Worm (Caenorhabditis elegans) whole organism, early embryonic: Measurements from ENCODE around the gene sru-30.

Source experiments
- B0310.2 ChIP-seq: sonication (generic microtip); optimal IDR thresholded peaks from 2 replicates; lab custom pipeline; 2016; ENCODE audit warnings: mild to moderate bottlenecking, missing genetic modification characterization, missing compliant biosample characterization
- F13C5.2 ChIP-seq: sonication (generic microtip); optimal IDR thresholded peaks from 2 replicates; lab custom pipeline; 2017; ENCODE audit warnings: mild to moderate bottlenecking, missing genetic modification characterization, inconsistent platforms, missing compliant biosample characterization
- aly-1 ChIP-seq: sonication (generic microtip); optimal IDR thresholded peaks from 2 replicates; lab custom pipeline; 2016; ENCODE audit warnings: missing genetic modification characterization, missing compliant biosample characterization
- ama-1 ChIP-seq: fragments of 150-350 bp; optimal IDR thresholded peaks from 2 replicates; lab custom pipeline; 2014
- ceh-13 ChIP-seq: fragments of 200-800 bp; sonication (Bioruptor generic); optimal IDR thresholded peaks from 2 replicates; lab custom pipeline; 2018; ENCODE audit warnings: mild to moderate bottlenecking, missing genetic modification characterization, missing compliant biosample characterization
- ceh-36 ChIP-seq: sonication (generic microtip); optimal IDR thresholded peaks from 2 replicates; lab custom pipeline; 2016; ENCODE audit warnings: missing genetic modification characterization, inconsistent platforms, missing compliant biosample characterization
- ets-7 ChIP-seq: sonication (generic microtip); optimal IDR thresholded peaks from 2 replicates; lab custom pipeline; 2016; ENCODE audit warnings: missing genotype, missing genetic modification characterization, missing compliant biosample characterization
- flt-1 ChIP-seq: fragments of 200-800 bp; sonication (Bioruptor generic); IDR thresholded peaks from 2 replicates; pipeline ENCODE4 v1.3.6; 2022; ENCODE audit warnings: missing genetic modification characterization, missing compliant biosample characterization
- hmbx-1 ChIP-seq: sonication (generic microtip); optimal IDR thresholded peaks from 2 replicates; lab custom pipeline; 2016; ENCODE audit warnings: mild to moderate bottlenecking, missing genetic modification characterization, missing compliant biosample characterization
- hmg-4 ChIP-seq: fragments of 200-800 bp; sonication (Bioruptor generic); optimal IDR thresholded peaks from 2 replicates; lab custom pipeline; 2018; ENCODE audit warnings: mild to moderate bottlenecking, missing genetic modification characterization, missing compliant biosample characterization
- hnd-1 ChIP-seq: sonication (generic microtip); optimal IDR thresholded peaks from 2 replicates; lab custom pipeline; 2016; ENCODE audit warnings: missing genetic modification characterization, missing compliant biosample characterization
- pes-1 ChIP-seq: fragments of 200-800 bp; sonication (Bioruptor generic); IDR thresholded peaks from 2 replicates; pipeline ENCODE4 v1.3.6; 2022; ENCODE audit warnings: missing genetic modification reagents, missing genetic modification characterization, missing compliant biosample characterization
- scrt-1 ChIP-seq: fragments of 200-800 bp; sonication (Bioruptor generic); IDR thresholded peaks from 2 replicates; pipeline ENCODE4 v1.3.6; 2022; ENCODE audit warnings: missing genetic modification characterization, missing compliant biosample characterization
- sea-1 ChIP-seq: fragments of 200-800 bp; sonication (Bioruptor generic); conservative IDR thresholded peaks from 2 replicates; pipeline ENCODE4 v1.3.6; 2022; ENCODE audit warnings: missing genetic modification characterization, missing compliant biosample characterization
- tbx-11 ChIP-seq: fragments of 200-800 bp; sonication (Bioruptor generic); IDR thresholded peaks from 2 replicates; pipeline ENCODE4 v1.3.6; 2022; ENCODE audit warnings: missing genetic modification characterization, missing compliant biosample characterization
- tbx-37 ChIP-seq: fragments of 200-800 bp; sonication (Bioruptor generic); conservative IDR thresholded peaks from 2 replicates; pipeline ENCODE4 v1.3.6; 2022; ENCODE audit warnings: missing genetic modification reagents, missing genetic modification characterization, missing compliant biosample characterization
- tra-4 ChIP-seq: sonication (generic microtip); optimal IDR thresholded peaks from 2 replicates; lab custom pipeline; 2017; ENCODE audit warnings: missing genetic modification characterization, missing compliant biosample characterization

sru-30 gene

DNA sequence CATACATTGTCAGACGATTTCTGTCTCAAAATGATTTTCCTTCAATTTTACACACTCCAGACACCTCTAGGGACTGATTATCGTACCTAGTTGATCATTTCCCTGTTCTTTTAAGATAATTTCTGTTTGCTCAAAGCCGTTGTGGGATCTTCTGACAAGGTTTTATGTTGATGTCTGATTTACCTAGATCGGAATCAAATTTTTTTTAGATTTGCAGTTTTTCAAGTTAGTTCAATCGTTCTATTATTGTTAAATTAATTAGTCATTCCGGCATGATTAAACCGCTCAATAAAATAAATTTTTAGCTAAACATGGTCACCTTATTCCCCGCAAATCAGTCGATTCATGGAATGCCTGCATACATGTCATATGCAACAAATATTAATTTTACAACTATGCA lies at the start of gene sru-30:
sru-30 (plus strand) TSS at position 301 of the 400 bp plus-strand sequence.
- TF ChIP-seq flt-1 (GFP tag; lab: Robert Waterston, UW) (no peak), tbx-11 (no peak), tbx-37 (GFP tag; lab: Robert Waterston, UW) (no peak), B0310.2 (tag; lab: Kevin White, UChicago) (no peak), aly-1 (tag; lab: Kevin White, UChicago) (no peak), F13C5.2 (tag; lab: Kevin White, UChicago) (no peak), tra-4 (no peak), hmbx-1 (tag; lab: Kevin White, UChicago) (no peak), ceh-13 (GFP tag; lab: Kevin White, UChicago) (no peak), ets-7 (tag; lab: Kevin White, UChicago) (no peak), pes-1 (no peak), sea-1 (no peak), hnd-1 (no peak), ama-1 (lab: Kevin White, UChicago) (no peak), ceh-36 (tag; lab: Kevin White, UChicago) (no peak), hmg-4 (no peak), scrt-1 (GFP tag; lab: Robert Waterston, UW) (no peak)

DNA sequence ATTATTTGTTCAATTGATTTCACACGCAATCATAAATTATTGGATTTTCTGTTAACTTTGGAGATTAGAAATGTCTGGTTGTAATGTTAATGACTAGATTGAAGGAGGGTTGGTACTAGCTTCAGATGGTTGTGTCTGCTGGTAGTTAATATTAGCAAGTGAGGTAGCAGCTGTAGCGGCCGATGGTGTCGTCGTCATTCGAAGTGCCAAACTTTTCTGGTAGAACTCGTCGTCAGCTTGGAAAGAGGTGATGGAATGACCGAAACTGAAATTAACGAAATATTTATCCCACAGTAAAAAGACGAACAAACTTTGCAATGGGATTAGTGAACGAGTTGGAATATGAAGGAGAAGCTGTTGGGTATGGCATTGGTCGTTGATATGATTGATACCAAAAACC lies 49.1 kb upstream of the sru-30 start:
- TF ChIP-seq hmg-4 = no peak
- TF ChIP-seq ceh-13 (GFP tag; lab: Kevin White, UChicago) = no peak
- TF ChIP-seq tbx-37 (GFP tag; lab: Robert Waterston, UW) = no peak
- no peak for TF ChIP-seq B0310.2 (tag; lab: Kevin White, UChicago)
- no peak for TF ChIP-seq F13C5.2 (tag; lab: Kevin White, UChicago)
- no peak for TF ChIP-seq sea-1
- no peak for TF ChIP-seq scrt-1 (GFP tag; lab: Robert Waterston, UW)
- TF ChIP-seq hnd-1 = no peak
- no peak for TF ChIP-seq ets-7 (tag; lab: Kevin White, UChicago)
- TF ChIP-seq hmbx-1 (tag; lab: Kevin White, UChicago) = no peak
- no peak for TF ChIP-seq aly-1 (tag; lab: Kevin White, UChicago)
- TF ChIP-seq ama-1 (lab: Kevin White, UChicago) = no peak
- TF ChIP-seq pes-1 = no peak
- TF ChIP-seq tra-4 = no peak
- TF ChIP-seq flt-1 (GFP tag; lab: Robert Waterston, UW) = no peak
- no peak for TF ChIP-seq tbx-11
- no peak for TF ChIP-seq ceh-36 (tag; lab: Kevin White, UChicago)

DNA sequence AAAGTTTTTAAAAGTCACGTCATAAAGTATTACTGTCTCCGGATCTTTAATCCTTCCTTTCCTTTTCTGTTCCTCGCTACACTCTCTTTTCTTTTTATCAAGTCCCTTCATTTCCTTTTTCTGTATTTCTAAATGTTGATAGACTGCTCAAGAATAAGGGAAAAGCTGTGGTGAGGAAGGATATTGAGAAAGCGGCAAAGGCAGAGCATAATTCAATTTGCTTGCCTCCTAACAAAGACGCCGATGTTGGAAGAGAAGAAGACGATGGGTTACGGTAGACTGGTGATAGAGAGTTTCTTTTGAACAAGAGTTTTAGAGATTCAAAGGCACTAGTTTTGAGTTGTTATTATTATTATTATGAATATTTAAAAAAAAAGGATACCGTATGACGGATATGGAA lies 48.0 kb upstream of the sru-30 start:
- TF ChIP-seq scrt-1 (GFP tag; lab: Robert Waterston, UW) = no peak
- no peak for TF ChIP-seq F13C5.2 (tag; lab: Kevin White, UChicago)
- no peak for TF ChIP-seq aly-1 (tag; lab: Kevin White, UChicago)
- no peak for TF ChIP-seq ama-1 (lab: Kevin White, UChicago)
- TF ChIP-seq hmg-4 = no peak
- no peak for TF ChIP-seq hmbx-1 (tag; lab: Kevin White, UChicago)
- no peak for TF ChIP-seq flt-1 (GFP tag; lab: Robert Waterston, UW)
- TF ChIP-seq ceh-36 (tag; lab: Kevin White, UChicago) = no peak

DNA sequence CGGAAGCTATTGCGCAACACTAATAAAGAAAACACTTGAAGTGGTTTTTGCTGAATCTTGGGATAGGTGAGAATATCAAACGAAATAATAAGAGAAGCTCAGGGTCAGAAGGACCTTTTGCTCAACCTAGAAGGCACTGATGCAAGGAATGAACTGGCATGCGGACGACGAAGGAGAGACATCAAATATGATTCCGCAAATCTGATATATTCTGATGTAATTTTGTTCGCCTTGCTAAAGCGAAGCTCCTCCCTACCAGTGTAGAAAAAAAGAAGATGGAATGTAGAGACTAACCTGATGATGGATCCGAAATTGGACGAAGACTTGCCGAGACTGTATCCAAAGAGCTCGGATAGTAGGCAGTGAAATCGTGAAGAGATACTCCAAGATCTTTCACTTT lies 45.7 kb upstream of the sru-30 start:
- no peak for TF ChIP-seq sea-1
- no peak for TF ChIP-seq scrt-1 (GFP tag; lab: Robert Waterston, UW)
- no peak for TF ChIP-seq F13C5.2 (tag; lab: Kevin White, UChicago)
- no peak for TF ChIP-seq tra-4
- no peak for TF ChIP-seq aly-1 (tag; lab: Kevin White, UChicago)
- no peak for TF ChIP-seq B0310.2 (tag; lab: Kevin White, UChicago)
- TF ChIP-seq ama-1 (lab: Kevin White, UChicago) = no peak
- TF ChIP-seq pes-1 = no peak
- TF ChIP-seq ceh-13 (GFP tag; lab: Kevin White, UChicago) = no peak
- no peak for TF ChIP-seq flt-1 (GFP tag; lab: Robert Waterston, UW)
- no peak for TF ChIP-seq hmg-4
- TF ChIP-seq hmbx-1 (tag; lab: Kevin White, UChicago) = no peak
- TF ChIP-seq ets-7 (tag; lab: Kevin White, UChicago) = no peak
- TF ChIP-seq hnd-1 = no peak
- TF ChIP-seq ceh-36 (tag; lab: Kevin White, UChicago) = no peak
- TF ChIP-seq tbx-11 = no peak
- no peak for TF ChIP-seq tbx-37 (GFP tag; lab: Robert Waterston, UW)

DNA sequence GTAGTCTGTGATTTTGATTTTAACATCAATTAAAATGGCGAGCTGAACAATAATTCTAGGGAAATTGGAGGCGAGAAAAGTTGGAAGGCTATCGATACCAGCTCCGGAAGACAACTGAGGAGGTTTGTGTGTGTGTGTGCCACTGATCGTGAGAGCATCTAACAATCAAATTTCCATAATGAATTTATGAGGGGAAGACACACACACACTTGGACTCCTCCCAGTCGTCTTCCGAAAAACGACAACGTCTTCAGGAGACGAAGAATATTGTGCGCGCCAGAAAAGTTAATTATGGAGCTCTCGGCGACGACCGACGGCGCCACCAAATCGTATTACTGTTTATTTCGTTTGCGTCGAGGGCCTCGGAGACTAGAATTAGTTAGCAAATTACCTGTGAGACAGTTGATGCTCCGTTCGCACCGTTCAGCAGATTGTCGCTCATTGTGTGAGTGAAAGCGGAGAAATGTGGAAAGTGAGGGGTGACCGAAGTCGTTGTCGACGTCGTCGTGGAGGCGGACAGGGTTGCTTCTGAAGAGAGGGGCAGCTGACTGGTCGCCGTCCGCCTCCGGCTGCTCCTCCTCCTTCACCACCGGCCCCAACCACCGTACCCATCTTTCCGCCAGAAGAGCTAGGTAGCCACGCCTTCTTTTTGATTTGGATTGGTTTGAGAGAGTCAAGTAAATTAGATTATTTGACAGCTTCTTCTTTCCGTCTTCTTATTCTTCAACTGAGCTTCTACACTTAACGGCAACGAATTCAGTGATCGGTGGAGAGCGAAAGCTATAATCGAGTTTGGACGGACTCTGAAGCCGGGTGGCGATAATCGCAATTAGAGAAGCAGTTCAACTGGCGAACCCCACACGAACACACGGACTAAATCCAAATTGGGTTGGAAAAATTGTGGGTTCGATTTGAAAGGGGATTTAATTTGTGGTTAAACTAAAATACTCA lies 44.5 kb upstream of the sru-30 start, which contains the start of gene unc-42:
unc-42 (minus strand) TSS at position 564 of the 951 bp plus-strand sequence.
- no peak for TF ChIP-seq scrt-1 (GFP tag; lab: Robert Waterston, UW)
- TF ChIP-seq hmbx-1 (tag; lab: Kevin White, UChicago) = no peak

DNA sequence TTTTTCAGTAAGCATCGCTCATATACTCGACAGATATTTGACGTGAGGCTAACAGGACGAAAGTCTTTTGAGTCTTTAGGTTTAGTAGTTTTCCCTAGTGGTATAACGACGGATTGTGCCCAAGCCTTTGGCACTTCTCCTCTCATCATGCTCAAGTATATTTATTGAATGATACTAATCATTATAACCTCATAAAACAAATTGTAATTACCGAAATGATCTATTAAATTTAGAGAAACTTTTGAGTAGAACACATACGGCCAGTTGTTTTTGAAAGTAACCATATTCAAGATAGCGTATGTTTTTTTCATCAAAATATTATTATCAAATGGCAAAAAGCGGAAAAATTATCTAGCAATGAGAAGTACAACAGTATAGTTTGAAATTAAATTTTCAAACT lies 42.3 kb upstream of the sru-30 start:
- no peak for TF ChIP-seq aly-1 (tag; lab: Kevin White, UChicago)
- no peak for TF ChIP-seq tbx-11
- TF ChIP-seq pes-1 = no peak
- no peak for TF ChIP-seq hmg-4
- TF ChIP-seq scrt-1 (GFP tag; lab: Robert Waterston, UW) = no peak
- TF ChIP-seq ceh-13 (GFP tag; lab: Kevin White, UChicago) = no peak
- TF ChIP-seq ets-7 (tag; lab: Kevin White, UChicago) = no peak

DNA sequence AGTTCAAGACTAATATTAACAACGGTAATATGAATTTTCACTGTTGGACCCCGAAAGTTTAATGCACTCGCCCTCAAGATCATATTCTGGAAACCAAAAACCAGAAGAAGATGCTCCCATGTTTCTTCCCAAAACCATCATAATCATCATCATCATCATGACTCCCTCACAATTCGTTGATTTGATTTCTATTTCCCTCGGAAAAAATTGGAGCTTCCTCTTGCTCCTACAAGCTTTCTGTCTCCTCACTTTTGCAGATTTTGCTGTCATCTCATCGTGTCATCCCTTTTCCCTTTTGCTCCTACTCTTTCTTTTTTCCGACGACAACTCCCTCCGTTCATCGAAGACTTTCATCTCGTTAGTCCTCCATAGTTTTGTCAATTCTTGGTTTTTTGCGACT lies 41.7 kb upstream of the sru-30 start, which contains the start of gene F46B6.2:
F46B6.2 (plus strand) TSS at position 316 of the 400 bp plus-strand sequence.
- TF ChIP-seq ceh-36 (tag; lab: Kevin White, UChicago) (no peak), tbx-37 (GFP tag; lab: Robert Waterston, UW) (no peak), ceh-13 (GFP tag; lab: Kevin White, UChicago) (no peak), tra-4 (no peak), flt-1 (GFP tag; lab: Robert Waterston, UW) (no peak), hmbx-1 (tag; lab: Kevin White, UChicago) (no peak), sea-1 (no peak), aly-1 (tag; lab: Kevin White, UChicago) (no peak), ama-1 (lab: Kevin White, UChicago) (no peak), tbx-11 (no peak), hnd-1 (no peak), B0310.2 (tag; lab: Kevin White, UChicago) (no peak), pes-1 (no peak), scrt-1 (GFP tag; lab: Robert Waterston, UW) (no peak), F13C5.2 (tag; lab: Kevin White, UChicago) (no peak), hmg-4 (no peak), ets-7 (tag; lab: Kevin White, UChicago) (no peak)
